Fruit fly (Drosophila melanogaster) whole organism, wandering third instar larva: Measurements from ENCODE around the gene Gs1l.
A peak's percentile ranks its signal among the peaks of the same experiment; 100 is the strongest.

Experiments
- CrebA ChIP-seq: fragments of 200-800 bp; sonication (Bioruptor generic); optimal IDR thresholded peaks from 2 replicates; lab custom pipeline; 2016; ENCODE audit warnings: missing biosample characterization, mild to moderate bottlenecking, missing genetic modification characterization, borderline replicate concordance
- Dfd ChIP-seq: fragments of >200 bp; optimal IDR thresholded peaks from 2 replicates; lab custom pipeline; 2017; ENCODE audit warnings: missing biosample characterization, missing genetic modification characterization
- Dif ChIP-seq: fragments of 200-275, 200-300 bp; sonication (Bioruptor generic); optimal IDR thresholded peaks from 2 replicates; lab custom pipeline; 2018; ENCODE audit warnings: missing biosample characterization, missing genetic modification characterization; ENCODE audit not compliant: partially characterized antibody
- Hr78 ChIP-seq: fragments of >200 bp; optimal IDR thresholded peaks from 2 replicates; lab custom pipeline; 2017; ENCODE audit warnings: missing biosample characterization, missing genetic modification characterization
- Myc ChIP-seq: fragments of >200 bp; optimal IDR thresholded peaks from 2 replicates; lab custom pipeline; 2017
- N ChIP-seq: fragments of >200 bp; optimal IDR thresholded peaks from 2 replicates; lab custom pipeline; 2018; ENCODE audit warnings: missing biosample characterization, missing external identifiers, missing genetic modification characterization
- OdsH ChIP-seq: fragments of 200-800 bp; sonication (Bioruptor generic); optimal IDR thresholded peaks from 2 replicates; lab custom pipeline; 2016; ENCODE audit warnings: missing biosample characterization, mild to moderate bottlenecking, missing genetic modification characterization
- Sp1 ChIP-seq: fragments of 200-800 bp; sonication (Bioruptor generic); optimal IDR thresholded peaks from 3 replicates; lab custom pipeline; 2019; ENCODE audit warnings: missing biosample characterization, mild to moderate bottlenecking, missing genetic modification characterization, moderate library complexity
- brk ChIP-seq: fragments of 200-800 bp; sonication (Bioruptor generic); optimal IDR thresholded peaks from 2 replicates; lab custom pipeline; 2016; ENCODE audit warnings: missing biosample characterization, mild to moderate bottlenecking, missing genetic modification characterization
- dl ChIP-seq, 2 experiments: fragments of 175-275, 200-275 bp in 1 of 2; fragments of 200-275 bp in 1 of 2; sonication (Bioruptor generic); optimal IDR thresholded peaks; lab custom pipeline; 2018; ENCODE audit warnings: mild to moderate bottlenecking in 2 of 2, missing biosample characterization in 2 of 2, missing genetic modification characterization in 2 of 2, moderate library complexity in 2 of 2; ENCODE audit not compliant: partially characterized antibody in 2 of 2, insufficient read depth in 1 of 2
- dmrt93B ChIP-seq: fragments of 200-800 bp; sonication (Bioruptor generic); optimal IDR thresholded peaks from 2 replicates; lab custom pipeline; 2018; ENCODE audit warnings: missing biosample characterization, mild to moderate bottlenecking, missing genetic modification characterization
- foxo ChIP-seq, 2 experiments: fragments of 200-800 bp; sonication (Bioruptor generic); optimal IDR thresholded peaks; 2 replicates in 1 of 2; 3 replicates in 1 of 2; lab custom pipeline; 2016 to 2017; ENCODE audit warnings: missing biosample characterization in 2 of 2, missing genetic modification characterization in 2 of 2
- fru ChIP-seq: fragments of 200-800 bp; sonication (Bioruptor generic); optimal IDR thresholded peaks from 3 replicates; lab custom pipeline; 2016; ENCODE audit warnings: missing biosample characterization, mild to moderate bottlenecking, missing genetic modification characterization
- h ChIP-seq: fragments of 200-800 bp; sonication (Bioruptor generic); optimal IDR thresholded peaks from 3 replicates; lab custom pipeline; 2016; ENCODE audit warnings: missing biosample characterization, mild to moderate bottlenecking, missing genetic modification characterization
- jim ChIP-seq: fragments of 175-275, 200-325 bp; sonication (Bioruptor generic); optimal IDR thresholded peaks from 2 replicates; lab custom pipeline; 2016; ENCODE audit warnings: missing biosample characterization, mild to moderate bottlenecking, missing genetic modification characterization
- lola ChIP-seq: fragments of >200 bp; optimal IDR thresholded peaks from 2 replicates; lab custom pipeline; 2017; ENCODE audit warnings: missing biosample characterization, missing genetic modification characterization
- pan ChIP-seq: fragments of >200 bp; optimal IDR thresholded peaks from 2 replicates; lab custom pipeline; 2017
- psq ChIP-seq: fragments of 200-800 bp; sonication (Bioruptor generic); optimal IDR thresholded peaks from 3 replicates; lab custom pipeline; 2017; ENCODE audit warnings: missing biosample characterization, mild to moderate bottlenecking, missing genetic modification characterization, moderate library complexity
- rgr ChIP-seq: fragments of 200-800 bp; sonication (Bioruptor generic); optimal IDR thresholded peaks from 3 replicates; lab custom pipeline; 2016; ENCODE audit warnings: missing biosample characterization, mild to moderate bottlenecking, missing genetic modification characterization
- sage ChIP-seq: fragments of 200-800 bp; sonication (Bioruptor generic); optimal IDR thresholded peaks from 2 replicates; lab custom pipeline; 2016; ENCODE audit warnings: missing biosample characterization, mild to moderate bottlenecking, missing genetic modification characterization
- sv ChIP-seq: fragments of 200-800 bp; sonication (Bioruptor generic); optimal IDR thresholded peaks from 3 replicates; lab custom pipeline; 2016; ENCODE audit warnings: missing biosample characterization, missing genetic modification characterization
- tai ChIP-seq: sonication (Bioruptor generic); optimal IDR thresholded peaks from 2 replicates; lab custom pipeline; 2016; ENCODE audit warnings: missing biosample characterization, missing genetic modification characterization
- usp ChIP-seq: fragments of >200 bp; optimal IDR thresholded peaks from 2 replicates; lab custom pipeline; 2017; ENCODE audit warnings: missing biosample characterization, missing genetic modification characterization
- woc ChIP-seq: sonication (Bioruptor generic); optimal IDR thresholded peaks from 2 replicates; lab custom pipeline; 2016; ENCODE audit warnings: missing biosample characterization, mild to moderate bottlenecking, missing genetic modification characterization

Gene Gs1l

DNA sequence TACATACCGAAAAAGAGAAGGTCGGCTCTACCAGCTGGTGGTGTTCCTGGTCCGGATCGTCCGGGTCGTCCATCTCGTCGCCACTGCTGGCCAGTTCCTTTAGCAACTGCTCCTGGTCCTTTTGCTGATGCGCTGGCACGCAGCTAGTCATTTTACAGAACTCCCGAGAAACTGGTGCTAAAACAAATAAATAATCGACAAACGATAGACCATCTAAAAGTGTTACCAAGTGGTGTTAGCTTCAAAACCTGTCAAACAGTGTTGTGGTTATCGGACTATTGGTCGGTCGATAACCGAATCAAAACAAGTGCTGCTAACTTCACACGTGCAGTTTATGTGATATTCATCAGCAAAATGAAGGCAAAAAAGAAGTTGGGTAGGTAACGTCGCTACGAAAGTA is 12.2 kb downstream of the Gs1l start, which contains the start of the genes morgue and Elp3:
Gene morgue (minus strand): TSS at position 224 of the 400 bp plus-strand sequence.
Gene Elp3 (plus strand): TSS at position 276 of the 400 bp plus-strand sequence.
- peak; percentile 34 for TF ChIP-seq Myc
- TF ChIP-seq rgr (GFP tag; lab: Kevin White, UChicago) = no peak

DNA sequence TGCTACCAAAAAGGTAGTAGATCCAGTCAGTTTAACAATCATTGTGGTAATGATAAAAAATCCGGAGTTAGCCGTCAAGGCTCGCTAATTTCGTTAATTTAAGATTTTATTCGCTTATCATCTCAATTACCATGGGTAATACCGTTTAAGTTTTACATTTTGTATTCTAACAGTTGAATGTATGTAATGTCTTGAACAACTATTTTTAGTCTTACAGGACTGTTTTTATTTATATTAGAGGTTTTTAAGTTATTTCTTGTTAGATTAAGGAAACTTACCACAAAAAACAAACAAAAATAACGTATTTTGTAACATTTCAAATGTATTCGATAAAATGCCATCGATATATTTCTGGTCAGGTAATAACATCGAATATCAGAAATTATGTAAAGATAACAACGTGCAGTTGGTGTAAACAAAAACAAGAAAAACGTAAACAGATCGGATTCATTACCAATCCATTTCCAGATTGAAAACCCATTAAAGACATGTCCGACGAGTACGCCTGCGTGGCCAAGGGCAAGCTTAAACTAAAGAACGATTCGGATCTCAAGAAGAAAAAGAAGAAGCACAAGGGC is 14.5 kb downstream of the Gs1l start, which contains the start of the genes Sfp24F and CG15432:
Gene Sfp24F (minus strand): TSS at position 51 of the 578 bp plus-strand sequence.
Gene CG15432 (plus strand): TSS at position 311 of the 578 bp plus-strand sequence.
- no peak for TF ChIP-seq sage (GFP tag; lab: Kevin White, UChicago)

DNA sequence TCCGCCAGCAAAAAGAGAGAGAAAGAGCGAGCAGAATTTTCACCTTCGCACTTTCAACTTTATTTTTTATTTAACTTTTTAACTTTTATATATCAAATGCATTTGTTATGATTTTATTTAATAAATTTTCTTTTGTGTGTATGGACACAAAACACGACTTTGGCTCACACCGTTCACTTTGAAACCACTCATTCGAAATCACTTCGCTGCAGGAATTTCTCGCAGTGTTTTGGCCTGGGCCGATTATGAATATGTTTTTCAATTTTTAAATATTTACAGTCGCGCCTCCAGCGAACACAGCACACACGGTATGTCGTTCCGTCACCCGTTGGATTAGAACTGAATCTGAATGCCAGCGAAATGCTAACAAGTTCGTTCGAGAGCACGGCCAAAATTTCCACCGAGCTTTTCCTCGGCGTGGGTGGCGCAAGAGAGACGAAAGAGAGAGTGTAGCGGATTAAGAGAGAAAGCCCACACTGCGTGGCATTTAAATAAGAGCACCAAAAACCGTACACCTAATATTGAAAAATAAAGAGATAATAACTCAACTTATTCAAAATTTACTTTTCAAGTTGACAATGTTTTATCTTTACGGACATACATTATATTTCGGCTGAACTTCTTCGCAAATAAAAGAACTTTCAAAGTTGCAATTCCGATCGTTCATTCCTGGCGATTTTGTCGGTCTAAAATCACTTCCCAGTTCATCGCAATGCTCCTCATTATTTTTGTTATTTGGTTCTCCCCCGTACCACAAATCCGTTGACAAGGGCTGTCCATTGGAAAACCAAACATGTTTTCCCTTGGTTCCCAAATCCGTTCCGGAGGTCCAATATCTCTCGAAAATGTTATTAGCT is 15.5 kb downstream of the Gs1l start, which contains the start of gene CG15431:
Gene CG15431 (minus strand): TSS at position 402 of the 857 bp plus-strand sequence.
- no peak for TF ChIP-seq pan (lab: Kevin White, UChicago)
- no peak for TF ChIP-seq brk
- TF ChIP-seq CrebA (GFP tag; lab: Kevin White, UChicago) = no peak
- no peak for TF ChIP-seq dl (GFP tag; optimal IDR thresholded peaks at IDR 0.05; lab: Kevin White, UChicago; ENCODE audit: insufficient read depth in 1 of 2, partially characterized antibody in 2 of 2)
- TF ChIP-seq OdsH (GFP tag; lab: Kevin White, UChicago) = no peak
- TF ChIP-seq N = no peak
- TF ChIP-seq Dfd = no peak

DNA sequence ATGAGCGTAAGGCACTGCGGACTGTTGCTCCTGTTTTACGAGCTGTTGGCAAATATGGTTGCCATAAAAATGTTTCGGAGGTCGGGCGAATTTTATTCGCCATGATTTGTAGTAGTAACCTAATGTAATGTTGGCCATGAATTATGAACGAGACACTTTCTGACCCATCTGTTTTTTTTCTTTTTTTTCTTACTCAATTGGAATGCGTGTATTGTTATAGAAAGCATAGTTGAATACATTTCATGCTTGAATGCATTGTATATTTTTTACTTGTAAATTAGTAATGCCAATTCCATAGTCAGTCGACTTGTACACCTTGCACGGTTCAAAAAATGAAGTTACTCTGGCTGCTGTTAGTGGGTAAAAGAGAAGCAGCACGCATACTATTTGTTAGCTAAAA is 19.1 kb downstream of the Gs1l start, which contains the start of gene CG43056:
Gene CG43056 (plus strand): TSS at position 301 of the 400 bp plus-strand sequence.
- TF ChIP-seq woc (GFP tag; lab: Kevin White, UChicago) = no peak
- no peak for TF ChIP-seq OdsH (GFP tag; lab: Kevin White, UChicago)
- TF ChIP-seq sv = no peak
- no peak for TF ChIP-seq psq (GFP tag; lab: Kevin White, UChicago)
- no peak for TF ChIP-seq usp (GFP tag; lab: Kevin White, UChicago)
- TF ChIP-seq tai (GFP tag; lab: Kevin White, UChicago) = no peak
- no peak for TF ChIP-seq dmrt93B (GFP tag; lab: Kevin White, UChicago)
- TF ChIP-seq pan (lab: Kevin White, UChicago) = no peak
- TF ChIP-seq fru (GFP tag; lab: Kevin White, UChicago) = no peak
- TF ChIP-seq CrebA (GFP tag; lab: Kevin White, UChicago) = no peak
- no peak for TF ChIP-seq jim (GFP tag; lab: Kevin White, UChicago)
- TF ChIP-seq dl (GFP tag; optimal IDR thresholded peaks at IDR 0.05; lab: Kevin White, UChicago; ENCODE audit: insufficient read depth in 1 of 2, partially characterized antibody in 2 of 2) = no peak

DNA sequence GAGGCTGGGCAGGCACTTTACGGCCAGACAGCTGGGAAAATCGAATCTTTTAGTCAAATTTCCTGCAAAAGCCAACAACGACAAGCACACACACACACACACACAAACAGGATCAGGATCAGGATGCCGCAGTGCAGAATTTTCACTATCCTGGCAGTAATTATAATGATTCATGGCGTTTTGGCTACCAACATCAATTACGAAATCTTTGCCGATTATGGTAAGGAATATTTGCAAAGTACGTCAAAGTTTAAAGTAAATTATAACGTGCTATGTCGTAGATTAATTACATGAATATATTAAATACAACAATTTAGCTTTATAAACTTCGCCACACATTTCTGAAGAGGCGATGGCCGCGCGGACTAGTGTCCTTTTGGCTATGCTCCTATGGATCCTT is 23.0 kb downstream of the Gs1l start, which contains the start of the genes CG34177 and CG34178:
Gene CG34177 (plus strand): TSS at position 301 of the 400 bp plus-strand sequence.
Gene CG34178 (plus strand): TSS at position 301 of the 400 bp plus-strand sequence.
- TF ChIP-seq N (no peak), Hr78 (GFP tag; lab: Kevin White, UChicago) (no peak), brk (no peak), sage (GFP tag; lab: Kevin White, UChicago) (no peak), lola (GFP tag; lab: Kevin White, UChicago) (no peak), OdsH (GFP tag; lab: Kevin White, UChicago) (no peak), sv (no peak), woc (GFP tag; lab: Kevin White, UChicago) (no peak), Sp1 (GFP tag; lab: Kevin White, UChicago) (no peak), Dif (GFP tag; lab: Kevin White, UChicago) (no peak), pan (lab: Kevin White, UChicago) (no peak), Myc (no peak), CrebA (GFP tag; lab: Kevin White, UChicago) (no peak), usp (GFP tag; lab: Kevin White, UChicago) (no peak)

DNA sequence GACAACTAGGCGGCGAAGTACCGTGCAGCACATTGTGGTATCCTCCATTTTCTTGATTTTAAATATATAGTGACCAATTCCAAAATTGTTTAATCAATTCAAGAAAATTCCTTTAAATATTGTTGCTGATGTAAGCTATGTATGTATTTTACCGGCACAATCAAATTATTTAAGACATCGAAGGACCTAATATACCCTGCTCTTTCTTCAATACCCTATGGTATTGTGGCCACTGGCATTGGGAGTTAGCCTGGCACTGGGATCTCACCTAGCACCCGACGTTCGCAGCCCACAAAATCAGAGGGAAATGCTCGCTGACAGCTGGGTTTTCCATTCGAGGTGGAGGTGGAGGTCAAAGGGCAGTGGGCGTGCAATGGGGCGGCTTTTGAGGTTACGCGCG is 34.5 kb downstream of the Gs1l start:
- peak in 1 of 2 experiments; percentile 7 for TF ChIP-seq foxo (GFP tag; optimal IDR thresholded peaks at IDR 0.05; lab: Kevin White, UChicago)
- TF ChIP-seq rgr (GFP tag; lab: Kevin White, UChicago) = no peak
- TF ChIP-seq h = no peak
- no peak for TF ChIP-seq sv
